Worm (Caenorhabditis elegans) whole organism, mixed stage, embryonic: ENCODE results near the gene sri-40.
"Not testable (repeated sequence)": the region's sequence is repeated elsewhere in the genome, so short reads cannot be mapped to it uniquely, and the experiment has no call there.

Source experiments
- elt-3 ChIP-seq: fragments of 150-350 bp; optimal IDR thresholded peaks from 2 replicates; lab custom pipeline; 2014; ENCODE audit warnings: missing biosample characterization, missing genetic modification characterization
- nhr-2 ChIP-seq: fragments of 150-350 bp; optimal IDR thresholded peaks from 2 replicates; lab custom pipeline; 2014; ENCODE audit warnings: missing biosample characterization, missing genetic modification characterization
- unc-39 ChIP-seq: fragments of 150-350 bp; optimal IDR thresholded peaks from 2 replicates; lab custom pipeline; 2014; ENCODE audit warnings: missing biosample characterization, missing genetic modification characterization
- unc-62 ChIP-seq: fragments of 150-350 bp; optimal IDR thresholded peaks from 2 replicates; lab custom pipeline; 2014; ENCODE audit warnings: missing biosample characterization, missing genetic modification reagents, missing genetic modification characterization
- ztf-11 ChIP-seq: fragments of 150-350 bp; optimal IDR thresholded peaks from 2 replicates; lab custom pipeline; 2014; ENCODE audit warnings: missing biosample characterization, missing genetic modification characterization

DNA sequence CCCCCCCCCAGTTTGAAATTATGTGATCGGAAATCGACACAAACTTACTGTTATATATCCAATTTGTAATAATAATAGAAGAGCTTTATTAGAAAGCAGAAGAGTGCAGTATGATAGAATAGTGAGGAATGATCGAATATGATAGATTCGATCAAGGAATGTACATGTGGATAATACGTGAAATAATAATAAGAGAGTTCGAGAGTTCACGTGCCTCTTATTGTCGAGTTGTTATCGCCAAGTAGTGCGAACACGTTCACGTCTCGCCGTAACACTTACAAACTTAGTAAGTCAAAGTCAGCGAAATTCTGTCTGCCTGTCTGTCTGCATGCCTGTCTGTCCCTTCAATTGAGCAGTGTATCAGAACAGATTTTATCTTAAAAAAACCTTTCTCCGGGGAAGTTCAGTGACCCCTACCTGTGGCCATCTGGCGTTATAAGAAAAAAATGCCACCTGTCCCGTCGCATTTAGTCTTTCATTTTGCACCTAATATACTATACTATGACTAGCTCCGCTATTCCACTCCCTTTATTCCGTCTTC is 5.6 kb downstream of the sri-40 start, which contains the start of the genes Y27F2A.6 and Y27F2A.8:
- TF ChIP-seq ztf-11 (tag; lab: Kevin White, UChicago); nhr-2 (tag; lab: Kevin White, UChicago); unc-39 (tag; lab: Kevin White, UChicago); elt-3 (tag; lab: Kevin White, UChicago); unc-62: not testable (repeated sequence)
